Fruit fly (Drosophila melanogaster) whole organism, embryonic: ENCODE results near the gene dysf.

Source experiments
- Ada2b ChIP-seq: fragments of 200-800 bp; sonication (Bioruptor generic); IDR thresholded peaks from 2 replicates; pipeline ENCODE4 v1.3.6; 2022; ENCODE audit warnings: missing biosample characterization, missing genetic modification characterization
- BtbVII ChIP-seq: fragments of 200-800 bp; sonication (Bioruptor generic); optimal IDR thresholded peaks from 3 replicates; lab custom pipeline; 2017; ENCODE audit warnings: missing biosample characterization, mild to moderate bottlenecking, missing genetic modification characterization
- CG11093 ChIP-seq: fragments of 200-800 bp; sonication (Bioruptor generic); IDR thresholded peaks from 3 replicates; pipeline ENCODE4 v1.3.6; 2022; ENCODE audit warnings: missing biosample characterization, missing genetic modification characterization
- CG11398 ChIP-seq: fragments of 200-800 bp; sonication (Bioruptor generic); optimal IDR thresholded peaks from 2 replicates; lab custom pipeline; 2016; ENCODE audit warnings: missing biosample characterization, missing genetic modification characterization
- CG11504 ChIP-seq: fragments of 200-800 bp; sonication (Bioruptor generic); optimal IDR thresholded peaks from 3 replicates; lab custom pipeline; 2019; ENCODE audit warnings: missing biosample characterization, mild to moderate bottlenecking, missing genetic modification characterization, moderate library complexity
- CG11723 ChIP-seq: fragments of 200-800 bp; sonication (Bioruptor generic); optimal IDR thresholded peaks from 2 replicates; lab custom pipeline; 2017; ENCODE audit warnings: missing biosample characterization, mild to moderate bottlenecking, missing genetic modification characterization
- CG13296 ChIP-seq: fragments of 200-800 bp; sonication (Bioruptor generic); optimal IDR thresholded peaks from 3 replicates; lab custom pipeline; 2018; ENCODE audit warnings: missing biosample characterization, mild to moderate bottlenecking, missing genetic modification characterization
- CG14667 ChIP-seq: fragments of 200-800 bp; sonication (Bioruptor generic); IDR thresholded peaks from 2 replicates; pipeline ENCODE4 v1.3.6; 2022; ENCODE audit warnings: missing biosample characterization, missing genetic modification characterization
- CG15269 ChIP-seq: fragments of 200-800 bp; sonication (Bioruptor generic); optimal IDR thresholded peaks from 2 replicates; lab custom pipeline; 2018; ENCODE audit warnings: missing biosample characterization, mild to moderate bottlenecking, missing genetic modification characterization, moderate library complexity
- CG17328 ChIP-seq: fragments of 200-800 bp; sonication (Bioruptor generic); IDR thresholded peaks from 2 replicates; pipeline ENCODE4 v1.3.6; 2022; ENCODE audit warnings: missing biosample characterization, missing genetic modification characterization
- CG17612 ChIP-seq: fragments of 200-800 bp; sonication (Bioruptor generic); IDR thresholded peaks from 2 replicates; pipeline ENCODE4 v1.3.6; 2022; ENCODE audit warnings: missing biosample characterization, missing genetic modification characterization
- CG2889 ChIP-seq: fragments of 200-800 bp; sonication (Bioruptor generic); IDR thresholded peaks from 3 replicates; pipeline ENCODE4 v1.3.6; 2022; ENCODE audit warnings: missing biosample characterization, missing genetic modification characterization
- CG3726 ChIP-seq: fragments of 200-800 bp; sonication (Bioruptor generic); IDR thresholded peaks from 3 replicates; pipeline ENCODE4, ENCODE4 v1.3.6; 2022; ENCODE audit warnings: missing biosample characterization, missing genetic modification characterization
- CG5953 ChIP-seq: fragments of 200-800 bp; sonication (Bioruptor generic); IDR thresholded peaks from 2 replicates; pipeline ENCODE4 v1.3.6; 2022; ENCODE audit warnings: missing biosample characterization, missing genetic modification characterization
- CG7357 ChIP-seq: fragments of 200-800 bp; sonication (Bioruptor generic); IDR thresholded peaks from 3 replicates; pipeline ENCODE4 v1.3.6; 2022; ENCODE audit warnings: missing biosample characterization, missing genetic modification characterization
- CG7928 ChIP-seq: fragments of 200-800 bp; sonication (Bioruptor generic); optimal IDR thresholded peaks from 2 replicates; lab custom pipeline; 2017; ENCODE audit warnings: missing biosample characterization, mild to moderate bottlenecking, missing genetic modification characterization
- CG9215 ChIP-seq: fragments of 200-800 bp; sonication (Bioruptor generic); IDR thresholded peaks from 2 replicates; pipeline ENCODE4 v1.3.6; 2022; ENCODE audit warnings: missing biosample characterization, missing genetic modification characterization
- Camta ChIP-seq: fragments of 200-800 bp; sonication (Bioruptor generic); optimal IDR thresholded peaks from 2 replicates; lab custom pipeline; 2016; ENCODE audit warnings: missing biosample characterization, missing genetic modification characterization
- D ChIP-seq, 2 experiments: fragments of 200-800 bp in 1 of 2; fragments of >200 bp in 1 of 2; sonication (Bioruptor generic) in 1 of 2; optimal IDR thresholded peaks; 2 replicates in 1 of 2; 3 replicates in 1 of 2; lab custom pipeline; 2017; ENCODE audit warnings: mild to moderate bottlenecking in 1 of 2, missing biosample characterization in 1 of 2, missing genetic modification characterization in 1 of 2, missing genetic modification reagents in 1 of 2
- Ets97D ChIP-seq: fragments of 200-800 bp; sonication (Bioruptor generic); optimal IDR thresholded peaks from 3 replicates; lab custom pipeline; 2016; ENCODE audit warnings: missing biosample characterization, missing genetic modification characterization
- Hand ChIP-seq: fragments of 200-800 bp; sonication (Bioruptor generic); optimal IDR thresholded peaks from 2 replicates; lab custom pipeline; 2017; ENCODE audit warnings: mild to moderate bottlenecking, missing biosample characterization, missing genetic modification reagents, missing genetic modification characterization
- Jarid2 ChIP-seq: fragments of 200-800 bp; sonication (Bioruptor generic); optimal IDR thresholded peaks from 3 replicates; lab custom pipeline; 2017; ENCODE audit warnings: mild to moderate bottlenecking, missing biosample characterization, missing genetic modification reagents, missing genetic modification characterization
- NFAT ChIP-seq: fragments of 200-800 bp; sonication (Bioruptor generic); IDR thresholded peaks from 2 replicates; pipeline ENCODE4 v1.3.6; 2022; ENCODE audit warnings: missing biosample characterization, missing genetic modification characterization
- Neu2 ChIP-seq: fragments of 200-800 bp; sonication (Bioruptor generic); optimal IDR thresholded peaks from 3 replicates; lab custom pipeline; 2016; ENCODE audit warnings: missing biosample characterization, missing genetic modification characterization, borderline replicate concordance
- Sox102F ChIP-seq: fragments of 200-800 bp; sonication (Bioruptor generic); optimal IDR thresholded peaks from 2 replicates; lab custom pipeline; 2018; ENCODE audit warnings: missing biosample characterization, mild to moderate bottlenecking, missing genetic modification characterization, moderate library complexity
- Stat92E ChIP-seq, 3 experiments: fragments of >200 bp in 2 of 3; fragments of 200-800 bp in 1 of 3; sonication (Bioruptor generic) in 1 of 3; optimal IDR thresholded peaks; 2 replicates each; lab custom pipeline; 2017 to 2019; ENCODE audit warnings: missing biosample characterization in 3 of 3, missing genetic modification characterization in 3 of 3, mild to moderate bottlenecking in 1 of 3, moderate library complexity in 1 of 3
- Usf ChIP-seq: fragments of 200-800 bp; sonication (Bioruptor generic); optimal IDR thresholded peaks from 2 replicates; lab custom pipeline; 2017; ENCODE audit warnings: missing genotype, missing biosample characterization, missing genetic modification characterization
- cas ChIP-seq: fragments of 200-800 bp; sonication (Bioruptor generic); IDR thresholded peaks from 2 replicates; pipeline ENCODE4 v1.3.6; 2022; ENCODE audit warnings: missing biosample characterization, missing genetic modification characterization
- ci ChIP-seq: fragments of 200-800 bp; sonication (Bioruptor generic); IDR thresholded peaks from 3 replicates; pipeline ENCODE4 v1.3.6; 2022; ENCODE audit warnings: missing biosample characterization, missing genetic modification characterization
- eyg ChIP-seq: fragments of 200-800 bp; sonication (Bioruptor generic); optimal IDR thresholded peaks from 3 replicates; lab custom pipeline; 2016; ENCODE audit warnings: missing biosample characterization, missing genetic modification characterization
- gfzf ChIP-seq: fragments of 200-800 bp; sonication (Bioruptor generic); optimal IDR thresholded peaks from 2 replicates; lab custom pipeline; 2016; ENCODE audit warnings: missing biosample characterization, mild to moderate bottlenecking, missing genetic modification characterization, moderate library complexity
- jing ChIP-seq: fragments of 200-800 bp; sonication (Bioruptor generic); optimal IDR thresholded peaks from 2 replicates; lab custom pipeline; 2018; ENCODE audit warnings: missing biosample characterization, mild to moderate bottlenecking, missing genetic modification characterization
- kay ChIP-seq: fragments of 200-800 bp; sonication (Bioruptor generic); optimal IDR thresholded peaks from 2 replicates; lab custom pipeline; 2016; ENCODE audit warnings: missing biosample characterization, missing genetic modification characterization
- klu ChIP-seq: fragments of 200-800 bp; sonication (Bioruptor generic); IDR thresholded peaks from 2 replicates; pipeline ENCODE4 v1.3.6; 2022; ENCODE audit warnings: missing biosample characterization, missing genetic modification characterization
- lab ChIP-seq: fragments of 200-800 bp; sonication (Bioruptor generic); optimal IDR thresholded peaks from 3 replicates; lab custom pipeline; 2017; ENCODE audit warnings: missing biosample characterization, missing genetic modification characterization, mild to moderate bottlenecking, moderate library complexity, missing genetic modification reagents
- p53 ChIP-seq: fragments of 200-800 bp; sonication (Bioruptor generic); optimal IDR thresholded peaks from 2 replicates; lab custom pipeline; 2016; ENCODE audit warnings: missing biosample characterization, missing genetic modification characterization
- pum ChIP-seq: fragments of 200-800 bp; sonication (Bioruptor generic); optimal IDR thresholded peaks from 2 replicates; lab custom pipeline; 2016; ENCODE audit warnings: missing biosample characterization, missing genetic modification characterization
- scrt ChIP-seq: fragments of 200-800 bp; sonication (Bioruptor generic); optimal IDR thresholded peaks from 2 replicates; lab custom pipeline; 2018; ENCODE audit warnings: missing biosample characterization, mild to moderate bottlenecking, missing genetic modification characterization, moderate library complexity
- sens ChIP-seq: fragments of 200-800 bp; sonication (Bioruptor generic); peaks from one replicate; lab custom pipeline; 2016; ENCODE audit warnings: missing biosample characterization, missing genetic modification characterization
- so ChIP-seq: fragments of 200-800 bp; sonication (Bioruptor generic); IDR thresholded peaks from 3 replicates; pipeline ENCODE4 v1.3.6; 2022; ENCODE audit warnings: missing biosample characterization, missing genetic modification characterization
- toy ChIP-seq: fragments of 200-800 bp; sonication (Bioruptor generic); IDR thresholded peaks from 2 replicates; pipeline ENCODE4 v1.3.6; 2022; ENCODE audit warnings: missing biosample characterization, missing genetic modification characterization
- trh ChIP-seq: fragments of 200-800 bp; sonication (Bioruptor generic); optimal IDR thresholded peaks from 2 replicates; lab custom pipeline; 2016; ENCODE audit warnings: missing biosample characterization, missing genetic modification characterization
- tx ChIP-seq: fragments of 200-800 bp; sonication (Bioruptor generic); optimal IDR thresholded peaks from 2 replicates; lab custom pipeline; 2016; ENCODE audit warnings: missing biosample characterization, missing genetic modification characterization
- yki ChIP-seq: fragments of >200 bp; optimal IDR thresholded peaks from 3 replicates; lab custom pipeline; 2018
- zen2 ChIP-seq: fragments of 200-800 bp; sonication (Bioruptor generic); IDR thresholded peaks from 3 replicates; pipeline ENCODE4 v1.3.6; 2022; ENCODE audit warnings: missing biosample characterization, missing genetic modification characterization; ENCODE audit not compliant: partially characterized antibody

dysf gene

DNA sequence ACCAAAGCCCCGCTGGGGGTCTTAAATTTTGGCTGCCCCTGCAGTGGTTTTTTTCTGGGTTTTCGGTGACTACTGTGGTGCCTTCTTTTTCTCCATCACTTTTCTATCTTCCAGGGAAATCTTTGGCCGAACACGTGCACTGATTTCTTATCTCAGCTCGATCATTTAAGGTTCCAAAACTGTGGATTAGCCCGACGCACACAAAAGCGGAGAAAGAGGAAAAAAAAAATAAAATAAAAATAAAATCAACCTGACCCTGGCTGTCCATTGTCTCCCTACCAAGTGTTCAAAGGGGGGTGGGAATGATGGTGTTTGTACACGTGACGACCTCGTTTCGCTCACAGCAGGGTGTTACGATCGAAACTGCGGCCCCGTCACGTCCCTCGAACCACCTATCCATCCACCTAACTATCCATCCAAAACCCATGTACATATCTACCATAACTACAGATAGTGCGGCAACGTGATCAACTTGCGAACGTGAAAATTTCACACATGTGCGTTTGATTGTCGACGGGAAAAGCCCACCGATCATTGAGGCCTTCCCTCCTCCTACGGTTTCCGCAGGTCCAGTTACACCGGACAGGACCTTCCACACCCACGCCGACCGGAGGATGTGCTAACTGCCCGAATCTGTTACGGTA, 71.8 kb downstream of the dysf start (continued):
- TF ChIP-seq so (no peak), Stat92E (GFP tag; optimal IDR thresholded peaks at IDR 0.05; lab: Kevin White, UChicago) (peak in 1 of 3 experiments; percentile 57), cas (GFP tag; lab: Robert Waterston, UW) (no peak), CG11093 (no peak), lab (GFP tag; lab: Kevin White, UChicago) (no peak), Ets97D (GFP tag; lab: Kevin White, UChicago) (no peak), toy (no peak), CG5953 (no peak), yki (lab: Kevin White, UChicago) (no peak), Hand (GFP tag; lab: Kevin White, UChicago) (no peak), pum (GFP tag; lab: Kevin White, UChicago) (no peak), NFAT (no peak), CG9215 (no peak), klu (no peak), ci (GFP tag; lab: Robert Waterston, UW) (no peak), tx (GFP tag; lab: Kevin White, UChicago) (no peak), CG17612 (no peak), zen2 (no peak), CG7357 (GFP tag; lab: Robert Waterston, UW) (no peak), Camta (GFP tag; lab: Kevin White, UChicago) (no peak), Usf (GFP tag; lab: Kevin White, UChicago) (no peak), Neu2 (GFP tag; lab: Kevin White, UChicago) (no peak), D (optimal IDR thresholded peaks at IDR 0.05; lab: Kevin White, UChicago) (peak; percentile 38), D (GFP tag; optimal IDR thresholded peaks at IDR 0.05; lab: Kevin White, UChicago) (peak; percentile 15), CG11504 (no peak), BtbVII (GFP tag; lab: Kevin White, UChicago) (no peak), CG13296 (GFP tag; lab: Kevin White, UChicago) (no peak), p53 (GFP tag; lab: Kevin White, UChicago) (peak; percentile 33), CG11398 (GFP tag; lab: Kevin White, UChicago) (no peak), Sox102F (GFP tag; lab: Kevin White, UChicago) (no peak), kay (GFP tag; lab: Kevin White, UChicago) (no peak), eyg (GFP tag; lab: Kevin White, UChicago) (no peak), trh (GFP tag; lab: Kevin White, UChicago) (no peak), CG11723 (GFP tag; lab: Kevin White, UChicago) (no peak), CG14667 (GFP tag; lab: Robert Waterston, UW) (no peak), CG3726 (GFP tag; lab: Robert Waterston, UW) (no peak), CG2889 (no peak), CG17328 (GFP tag; lab: Robert Waterston, UW) (0 out of 2 replicates have a peak, but pooled peaks have one; percentile 5), Jarid2 (GFP tag; lab: Kevin White, UChicago) (no peak), CG15269 (tag; lab: Kevin White, UChicago) (no peak), scrt (no peak), jing (GFP tag; lab: Kevin White, UChicago) (no peak), sens (GFP tag; lab: Kevin White, UChicago) (peak; percentile 67), gfzf (no peak), Ada2b (no peak), CG7928 (no peak)
